Fruit fly (Drosophila melanogaster) whole organism, prepupa: ENCODE data around the gene Bx.
A peak's percentile ranks its signal among the peaks of the same experiment; 100 is the strongest.

Experiments
- CG10631 ChIP-seq: fragments of 200-800 bp; sonication (Bioruptor generic); optimal IDR thresholded peaks from 2 replicates; lab custom pipeline; 2016; ENCODE audit warnings: missing biosample characterization, missing genetic modification characterization
- CG10669 ChIP-seq: fragments of 200-800 bp; sonication (Bioruptor generic); optimal IDR thresholded peaks from 3 replicates; lab custom pipeline; 2018; ENCODE audit warnings: missing biosample characterization, mild to moderate bottlenecking, missing genetic modification characterization, moderate library complexity
- CG11294 ChIP-seq: fragments of 200-800 bp; sonication (Bioruptor generic); IDR thresholded peaks from 2 replicates; pipeline ENCODE4 v1.3.6; 2022; ENCODE audit warnings: missing biosample characterization, missing genetic modification characterization
- CG11902 ChIP-seq: fragments of 200-800 bp; sonication (Bioruptor generic); optimal IDR thresholded peaks from 3 replicates; lab custom pipeline; 2016; ENCODE audit warnings: missing biosample characterization, missing genetic modification characterization
- CG1621 ChIP-seq: fragments of 200-800 bp; sonication (Bioruptor generic); optimal IDR thresholded peaks from 3 replicates; lab custom pipeline; 2018; ENCODE audit warnings: missing biosample characterization, mild to moderate bottlenecking, missing genetic modification characterization
- CG16779 ChIP-seq: fragments of 200-800 bp; sonication (Bioruptor generic); optimal IDR thresholded peaks from 3 replicates; lab custom pipeline; 2017; ENCODE audit warnings: missing biosample characterization, mild to moderate bottlenecking, missing genetic modification characterization
- CG32006 ChIP-seq: fragments of 200-800 bp; sonication (Bioruptor generic); optimal IDR thresholded peaks from 3 replicates; lab custom pipeline; 2017; ENCODE audit warnings: missing biosample characterization, mild to moderate bottlenecking, missing genetic modification characterization
- CG34406 ChIP-seq: fragments of 200-800 bp; sonication (Bioruptor generic); optimal IDR thresholded peaks from 3 replicates; lab custom pipeline; 2016; ENCODE audit warnings: missing biosample characterization, missing genetic modification characterization
- CG3919 ChIP-seq: fragments of 200-800 bp; sonication (Bioruptor generic); optimal IDR thresholded peaks from 3 replicates; lab custom pipeline; 2016; ENCODE audit warnings: missing biosample characterization, missing genetic modification characterization
- CG4318 ChIP-seq: fragments of 200-800 bp; sonication (Bioruptor generic); optimal IDR thresholded peaks from 3 replicates; lab custom pipeline; 2017; ENCODE audit warnings: missing biosample characterization, mild to moderate bottlenecking, missing genetic modification characterization
- CG6276 ChIP-seq: fragments of 200-800 bp; sonication (Bioruptor generic); optimal IDR thresholded peaks from 2 replicates; lab custom pipeline; 2017; ENCODE audit warnings: missing biosample characterization, mild to moderate bottlenecking, missing genetic modification characterization
- CG6792 ChIP-seq: fragments of 200-800 bp; sonication (Bioruptor generic); optimal IDR thresholded peaks from 3 replicates; lab custom pipeline; 2016; ENCODE audit warnings: missing biosample characterization, missing genetic modification characterization
- CG6808 ChIP-seq: fragments of 200-800 bp; sonication (Bioruptor generic); optimal IDR thresholded peaks from 3 replicates; lab custom pipeline; 2017; ENCODE audit warnings: missing biosample characterization, missing genetic modification characterization, mild to moderate bottlenecking, moderate library complexity, missing genetic modification reagents
- CG6854 ChIP-seq: fragments of 200-800 bp; sonication (Bioruptor generic); optimal IDR thresholded peaks from 2 replicates; lab custom pipeline; 2017; ENCODE audit warnings: missing biosample characterization, mild to moderate bottlenecking, missing genetic modification characterization
- CG7368 ChIP-seq: fragments of 200-800 bp; sonication (Bioruptor generic); optimal IDR thresholded peaks from 3 replicates; lab custom pipeline; 2016; ENCODE audit warnings: missing biosample characterization, missing genetic modification characterization
- CG8632 ChIP-seq: fragments of 200-800 bp; sonication (Bioruptor generic); optimal IDR thresholded peaks from 3 replicates; lab custom pipeline; 2016; ENCODE audit warnings: missing biosample characterization, missing genetic modification characterization
- CG9139 ChIP-seq: fragments of 200-800 bp; sonication (Bioruptor generic); optimal IDR thresholded peaks from 3 replicates; lab custom pipeline; 2017; ENCODE audit warnings: missing biosample characterization, mild to moderate bottlenecking, missing genetic modification characterization
- Eip75B ChIP-seq: fragments of 200-800 bp; sonication (Bioruptor generic); optimal IDR thresholded peaks from 3 replicates; lab custom pipeline; 2016; ENCODE audit warnings: missing biosample characterization, missing genetic modification characterization
- Eip78C ChIP-seq: fragments of 200-800 bp; sonication (Bioruptor generic); peaks from one replicate; lab custom pipeline; 2016; ENCODE audit warnings: missing biosample characterization, missing genetic modification characterization
- Eip93F ChIP-seq: fragments of 200-800 bp; sonication (Bioruptor generic); optimal IDR thresholded peaks from 2 replicates; lab custom pipeline; 2016; ENCODE audit warnings: missing biosample characterization, mild to moderate bottlenecking, missing genetic modification characterization
- Ets96B ChIP-seq: fragments of 200-800 bp; optimal IDR thresholded peaks from 2 replicates; lab custom pipeline; 2019; ENCODE audit warnings: missing biosample characterization, mild to moderate bottlenecking, missing genetic modification characterization, moderate library complexity
- Gug ChIP-seq: fragments of 200-800 bp; sonication (Bioruptor generic); IDR thresholded peaks from 2 replicates; pipeline ENCODE4 v1.3.6; 2022; ENCODE audit warnings: missing biosample characterization, missing genetic modification characterization
- Hr4 ChIP-seq: fragments of 200-800 bp; sonication (Bioruptor generic); optimal IDR thresholded peaks from 3 replicates; lab custom pipeline; 2016; ENCODE audit warnings: missing biosample characterization, missing genetic modification characterization
- Met ChIP-seq: fragments of 200-800 bp; sonication (Bioruptor generic); optimal IDR thresholded peaks from 3 replicates; lab custom pipeline; 2016; ENCODE audit warnings: missing biosample characterization, missing genetic modification characterization
- Smox ChIP-seq: fragments of 200-800 bp; sonication (Bioruptor generic); optimal IDR thresholded peaks from 3 replicates; lab custom pipeline; 2016; ENCODE audit warnings: missing biosample characterization, missing genetic modification characterization
- Sox102F ChIP-seq: fragments of 200-800 bp; sonication (Bioruptor generic); optimal IDR thresholded peaks from 2 replicates; lab custom pipeline; 2016; ENCODE audit warnings: missing biosample characterization, mild to moderate bottlenecking, missing genetic modification characterization
- Sox14 ChIP-seq: fragments of 200-800 bp; sonication (Bioruptor generic); optimal IDR thresholded peaks from 3 replicates; lab custom pipeline; 2016; ENCODE audit warnings: missing biosample characterization, missing genetic modification characterization
- Sox15 ChIP-seq: fragments of 200-800 bp; sonication (Bioruptor generic); optimal IDR thresholded peaks from 3 replicates; lab custom pipeline; 2016; ENCODE audit warnings: missing biosample characterization, missing genetic modification characterization
- acj6 ChIP-seq: fragments of 200-800 bp; sonication (Bioruptor generic); optimal IDR thresholded peaks from 3 replicates; lab custom pipeline; 2016; ENCODE audit warnings: missing biosample characterization, missing genetic modification characterization
- cyc ChIP-seq: fragments of 200-800 bp; sonication (Bioruptor generic); optimal IDR thresholded peaks from 3 replicates; lab custom pipeline; 2016; ENCODE audit warnings: missing biosample characterization, missing genetic modification characterization
- dac ChIP-seq: fragments of 200-800 bp; sonication (Bioruptor generic); optimal IDR thresholded peaks from 2 replicates; lab custom pipeline; 2017; ENCODE audit warnings: missing biosample characterization, mild to moderate bottlenecking, missing genetic modification characterization
- dsx ChIP-seq: fragments of 200-800 bp; optimal IDR thresholded peaks from 3 replicates; lab custom pipeline; 2019; ENCODE audit warnings: missing biosample characterization, mild to moderate bottlenecking, missing genetic modification characterization, moderate library complexity; ENCODE audit not compliant: poor library complexity, severe bottlenecking
- eg ChIP-seq: fragments of 200-800 bp; sonication (Bioruptor generic); IDR thresholded peaks from 3 replicates; pipeline ENCODE4 v1.3.6; 2022; ENCODE audit warnings: missing biosample characterization, missing genetic modification characterization
- esn ChIP-seq: fragments of 200-800 bp; sonication (Bioruptor generic); optimal IDR thresholded peaks from 2 replicates; lab custom pipeline; 2016; ENCODE audit warnings: missing biosample characterization, mild to moderate bottlenecking, missing genetic modification characterization, moderate library complexity
- fd59A ChIP-seq: fragments of 200-800 bp; sonication (Bioruptor generic); optimal IDR thresholded peaks from 2 replicates; lab custom pipeline; 2017; ENCODE audit warnings: missing biosample characterization, mild to moderate bottlenecking, missing genetic modification characterization, missing genetic modification reagents
- fd85E ChIP-seq: fragments of 200-800 bp; sonication (Bioruptor generic); optimal IDR thresholded peaks from 3 replicates; lab custom pipeline; 2016; ENCODE audit warnings: missing biosample characterization, missing genetic modification characterization
- fkh ChIP-seq: fragments of 200-800 bp; sonication (Bioruptor generic); optimal IDR thresholded peaks from 3 replicates; lab custom pipeline; 2017; ENCODE audit warnings: missing biosample characterization, mild to moderate bottlenecking, missing genetic modification characterization, moderate library complexity
- lz ChIP-seq: fragments of 200-800 bp; sonication (Bioruptor generic); optimal IDR thresholded peaks from 3 replicates; lab custom pipeline; 2016; ENCODE audit warnings: missing biosample characterization, missing genetic modification characterization
- net ChIP-seq: fragments of 200-800 bp; sonication (Bioruptor generic); optimal IDR thresholded peaks from 3 replicates; lab custom pipeline; 2016; ENCODE audit warnings: missing biosample characterization, missing genetic modification characterization
- pdm3 ChIP-seq: fragments of 200-800 bp; sonication (Bioruptor generic); optimal IDR thresholded peaks from 3 replicates; lab custom pipeline; 2016; ENCODE audit warnings: missing biosample characterization, missing genetic modification characterization
- salr ChIP-seq, 2 experiments: fragments of 200-800 bp; sonication (Bioruptor generic); optimal IDR thresholded peaks; 3 replicates each; lab custom pipeline; 2016 to 2018; ENCODE audit warnings: missing biosample characterization in 2 of 2, missing genetic modification characterization in 2 of 2, mild to moderate bottlenecking in 1 of 2
- spab ChIP-seq: fragments of 200-800 bp; sonication (Bioruptor generic); optimal IDR thresholded peaks from 2 replicates; lab custom pipeline; 2017; ENCODE audit warnings: missing biosample characterization, mild to moderate bottlenecking, missing genetic modification characterization, missing genetic modification reagents
- ss ChIP-seq, 2 experiments: fragments of 200-800 bp; sonication (Bioruptor generic); optimal IDR thresholded peaks; 2 replicates in 1 of 2; 3 replicates in 1 of 2; lab custom pipeline; 2017 to 2018; ENCODE audit warnings: mild to moderate bottlenecking in 2 of 2, missing biosample characterization in 2 of 2, missing genetic modification characterization in 2 of 2, moderate library complexity in 1 of 2
- svp ChIP-seq: fragments of 200-800 bp; sonication (Bioruptor generic); peaks from one replicate; lab custom pipeline; 2016; ENCODE audit warnings: missing biosample characterization, missing genetic modification characterization
- vri ChIP-seq: fragments of 200-800 bp; sonication (Bioruptor generic); optimal IDR thresholded peaks from 3 replicates; lab custom pipeline; 2016; ENCODE audit warnings: missing biosample characterization, mild to moderate bottlenecking, missing genetic modification characterization

Bx gene

dm6 chrX:18538204-18538864 lies 23.1 kb downstream of the Bx start (continued):
- TF ChIP-seq Hr4 (peak; percentile 18), CG6792 (GFP tag; lab: Kevin White, UChicago) (peak; percentile 63), CG9139 (GFP tag; lab: Kevin White, UChicago) (no peak), fd59A (GFP tag; lab: Kevin White, UChicago) (peak; percentile 61), Sox14 (GFP tag; lab: Kevin White, UChicago) (peak; percentile 74), CG8632 (GFP tag; lab: Kevin White, UChicago) (peak; percentile 68), Sox102F (peak; percentile 52), Eip93F (GFP tag; lab: Kevin White, UChicago) (no peak), cyc (peak; percentile 71), spab (peak; percentile 64), acj6 (GFP tag; lab: Kevin White, UChicago) (peak; percentile 55), Eip78C (GFP tag; lab: Kevin White, UChicago) (peak; percentile 88), svp (GFP tag; lab: Kevin White, UChicago) (peak; percentile 87), vri (GFP tag; lab: Kevin White, UChicago) (peak; percentile 4), Gug (GFP tag; lab: Robert Waterston, UW) (no peak), dsx (GFP tag; lab: Kevin White, UChicago) (peak; percentile 54), Smox (GFP tag; lab: Kevin White, UChicago) (peak; percentile 63), esn (GFP tag; lab: Kevin White, UChicago) (peak; percentile 63), ss (GFP tag; optimal IDR thresholded peaks at IDR 0.05; lab: Kevin White, UChicago) (peak; percentile 54 to 68), CG16779 (tag; lab: Kevin White, UChicago) (peak; percentile 1), net (peak; percentile 62), CG7368 (peak; percentile 59), Met (peak; percentile 72), CG10631 (GFP tag; lab: Kevin White, UChicago) (peak; percentile 62), CG10669 (peak; percentile 75), CG32006 (GFP tag; lab: Kevin White, UChicago) (peak; percentile 57), eg (GFP tag; lab: Robert Waterston, UW) (0 out of 3 replicates have a peak, but pooled peaks have one; percentile 28), CG34406 (GFP tag; lab: Kevin White, UChicago) (peak; percentile 59), CG6808 (GFP tag; lab: Kevin White, UChicago) (peak; percentile 67), Eip75B (GFP tag; lab: Kevin White, UChicago) (peak; percentile 63), CG3919 (peak; percentile 75), lz (GFP tag; lab: Kevin White, UChicago) (peak; percentile 73)

DNA sequence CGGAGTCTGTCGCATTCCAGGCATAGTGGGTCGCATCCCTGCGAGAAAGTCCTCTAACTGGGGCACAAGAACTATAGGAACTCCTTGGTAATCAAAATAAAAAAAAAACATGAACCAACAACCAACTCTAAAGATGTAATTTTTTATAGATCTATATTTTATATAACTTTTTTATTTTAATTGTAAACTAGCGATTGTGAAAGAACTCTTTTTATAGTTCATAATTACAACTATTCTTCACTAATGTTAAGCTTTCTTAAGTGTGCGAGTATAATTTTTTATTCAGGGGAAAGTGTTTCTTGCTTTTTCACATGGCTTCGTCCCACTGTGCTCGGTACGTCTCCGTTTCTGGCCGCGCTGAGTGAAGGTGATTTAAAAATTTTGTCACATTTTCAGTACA lies 25.0 kb downstream of the Bx start:
- TF ChIP-seq pdm3, result peak; percentile 47
- TF ChIP-seq fd59A (GFP tag; lab: Kevin White, UChicago), result peak; percentile 51
- TF ChIP-seq Sox102F, result peak; percentile 3
- TF ChIP-seq lz (GFP tag; lab: Kevin White, UChicago), result peak; percentile 27
- peak; percentile 12 for TF ChIP-seq Hr4
- peak; percentile 29 to 64 for TF ChIP-seq ss (GFP tag; optimal IDR thresholded peaks at IDR 0.05; lab: Kevin White, UChicago)
- TF ChIP-seq CG34406 (GFP tag; lab: Kevin White, UChicago), result peak; percentile 66
- no peak for TF ChIP-seq Eip93F (GFP tag; lab: Kevin White, UChicago)
- TF ChIP-seq CG4318 (GFP tag; lab: Kevin White, UChicago), result peak; percentile 2
- peak; percentile 49 for TF ChIP-seq net
- TF ChIP-seq Eip75B (GFP tag; lab: Kevin White, UChicago), result no peak
- no peak for TF ChIP-seq CG1621 (tag; lab: Kevin White, UChicago)
- TF ChIP-seq Sox14 (GFP tag; lab: Kevin White, UChicago), result peak; percentile 9
- TF ChIP-seq CG11902 (GFP tag; lab: Kevin White, UChicago), result peak; percentile 29
- TF ChIP-seq fd85E (GFP tag; lab: Kevin White, UChicago), result no peak
- TF ChIP-seq CG11294 (GFP tag; lab: Robert Waterston, UW), result no peak
- peak; percentile 57 for TF ChIP-seq spab
- no peak for TF ChIP-seq Gug (GFP tag; lab: Robert Waterston, UW)
- no peak for TF ChIP-seq fkh
- peak; percentile 44 for TF ChIP-seq Sox15
- peak; percentile 75 for TF ChIP-seq svp (GFP tag; lab: Kevin White, UChicago)
- TF ChIP-seq eg (GFP tag; lab: Robert Waterston, UW), result no peak
- TF ChIP-seq CG6792 (GFP tag; lab: Kevin White, UChicago), result peak; percentile 57
- TF ChIP-seq CG10669, result peak; percentile 51
- TF ChIP-seq CG10631 (GFP tag; lab: Kevin White, UChicago), result peak; percentile 65
- peak; percentile 47 for TF ChIP-seq esn (GFP tag; lab: Kevin White, UChicago)
- peak in 1 of 2 experiments; percentile 45 for TF ChIP-seq salr (GFP tag; optimal IDR thresholded peaks at IDR 0.05; lab: Kevin White, UChicago)
- TF ChIP-seq dac (GFP tag; lab: Kevin White, UChicago), result no peak
- peak; percentile 4 for TF ChIP-seq cyc
- TF ChIP-seq Ets96B (tag; lab: Kevin White, UChicago), result peak; percentile 4
- TF ChIP-seq vri (GFP tag; lab: Kevin White, UChicago), result no peak
- no peak for TF ChIP-seq CG6854
- TF ChIP-seq CG6276 (GFP tag; lab: Kevin White, UChicago), result peak; percentile 17
- TF ChIP-seq CG9139 (GFP tag; lab: Kevin White, UChicago), result peak; percentile 18
- TF ChIP-seq Eip78C (GFP tag; lab: Kevin White, UChicago), result peak; percentile 90
